Worm (Caenorhabditis elegans) whole organism, late embryonic: ENCODE results near the gene nhr-30.

ENCODE experiments used
- C08G9.2 ChIP-seq: sonication (generic microtip); optimal IDR thresholded peaks from 2 replicates; lab custom pipeline; 2016; ENCODE audit warnings: mild to moderate bottlenecking, missing genetic modification characterization, moderate library complexity, missing compliant biosample characterization
- F13H6.1 ChIP-seq: sonication (generic microtip); optimal IDR thresholded peaks from 2 replicates; lab custom pipeline; 2016; ENCODE audit warnings: missing genetic modification characterization, missing compliant biosample characterization
- K02D7.2 ChIP-seq: sonication (generic microtip); optimal IDR thresholded peaks from 2 replicates; lab custom pipeline; 2017; ENCODE audit warnings: mild to moderate bottlenecking, missing genetic modification characterization, missing compliant biosample characterization
- T23F11.4 ChIP-seq: fragments of 200-800 bp; sonication (Bioruptor generic); optimal IDR thresholded peaks from 2 replicates; lab custom pipeline; 2018; ENCODE audit warnings: mild to moderate bottlenecking, missing genetic modification characterization, missing compliant biosample characterization
- Y22D7AL.16 ChIP-seq: sonication (generic microtip); optimal IDR thresholded peaks from 2 replicates; lab custom pipeline; 2016; ENCODE audit warnings: missing genetic modification characterization, missing compliant biosample characterization
- ama-1 ChIP-seq: fragments of 150-350 bp; optimal IDR thresholded peaks from 2 replicates; lab custom pipeline; 2014
- ceh-14 ChIP-seq: sonication (generic microtip); optimal IDR thresholded peaks from 2 replicates; lab custom pipeline; 2016; ENCODE audit warnings: missing genotype, missing genetic modification characterization, missing compliant biosample characterization
- ceh-19 ChIP-seq: fragments of 200-800 bp; sonication (Bioruptor generic); optimal IDR thresholded peaks from 2 replicates; lab custom pipeline; 2018; ENCODE audit warnings: mild to moderate bottlenecking, missing genetic modification characterization, missing compliant biosample characterization
- ceh-2 ChIP-seq: sonication (generic microtip); optimal IDR thresholded peaks from 2 replicates; lab custom pipeline; 2016; ENCODE audit warnings: missing genotype, missing genetic modification characterization, missing compliant biosample characterization
- ceh-24 ChIP-seq: sonication (generic microtip); optimal IDR thresholded peaks from 2 replicates; lab custom pipeline; 2016; ENCODE audit warnings: mild to moderate bottlenecking, missing genetic modification characterization, missing compliant biosample characterization
- ceh-30 ChIP-seq: fragments of 150-350 bp; optimal IDR thresholded peaks from 2 replicates; lab custom pipeline; 2014; ENCODE audit warnings: missing biosample characterization, missing genetic modification characterization
- ceh-34 ChIP-seq: sonication (generic microtip); optimal IDR thresholded peaks from 2 replicates; lab custom pipeline; 2016; ENCODE audit warnings: mild to moderate bottlenecking, missing genetic modification characterization, missing compliant biosample characterization
- ceh-45 ChIP-seq: fragments of 200-800 bp; sonication (Bioruptor generic); IDR thresholded peaks from 2 replicates; pipeline ENCODE4 v1.3.6; 2022; ENCODE audit warnings: missing genetic modification reagents, missing genetic modification characterization, missing compliant biosample characterization
- ceh-48 ChIP-seq: sonication (generic microtip); optimal IDR thresholded peaks from 2 replicates; lab custom pipeline; 2016; ENCODE audit warnings: missing genetic modification characterization, inconsistent platforms, missing compliant biosample characterization
- ceh-9 ChIP-seq: sonication (generic microtip); optimal IDR thresholded peaks from 2 replicates; lab custom pipeline; 2016; ENCODE audit warnings: mild to moderate bottlenecking, missing genetic modification characterization, inconsistent platforms, missing compliant biosample characterization
- che-1 ChIP-seq: sonication (generic microtip); optimal IDR thresholded peaks from 2 replicates; lab custom pipeline; 2016; ENCODE audit warnings: mild to moderate bottlenecking, missing genetic modification characterization, missing compliant biosample characterization
- dve-1 ChIP-seq: sonication (generic microtip); optimal IDR thresholded peaks from 2 replicates; lab custom pipeline; 2017; ENCODE audit warnings: antibody characterized with exemption, mild to moderate bottlenecking, missing genetic modification characterization, missing compliant biosample characterization
- elt-2 ChIP-seq: sonication (generic microtip); optimal IDR thresholded peaks from 2 replicates; lab custom pipeline; 2016; ENCODE audit warnings: missing genetic modification reagents, missing genetic modification characterization, missing compliant biosample characterization
- elt-4 ChIP-seq: sonication (generic microtip); optimal IDR thresholded peaks from 2 replicates; lab custom pipeline; 2016; ENCODE audit warnings: missing genetic modification characterization, missing compliant biosample characterization
- ets-4 ChIP-seq: sonication (generic microtip); optimal IDR thresholded peaks from 2 replicates; lab custom pipeline; 2016; ENCODE audit warnings: missing genetic modification characterization, missing compliant biosample characterization
- eyg-1 ChIP-seq: sonication (generic microtip); optimal IDR thresholded peaks from 2 replicates; lab custom pipeline; 2016; ENCODE audit warnings: missing genotype, missing genetic modification characterization, missing compliant biosample characterization
- fax-1 ChIP-seq: sonication (generic microtip); optimal IDR thresholded peaks from 2 replicates; lab custom pipeline; 2016; ENCODE audit warnings: missing genotype, missing genetic modification characterization, missing compliant biosample characterization
- hlh-30 ChIP-seq: sonication (generic microtip); optimal IDR thresholded peaks from 2 replicates; lab custom pipeline; 2017; ENCODE audit warnings: antibody characterized with exemption, missing genetic modification characterization, missing compliant biosample characterization; ENCODE audit not compliant: insufficient read depth
- hlh-6 ChIP-seq: sonication (generic microtip); optimal IDR thresholded peaks from 2 replicates; lab custom pipeline; 2016; ENCODE audit warnings: missing genotype, missing genetic modification characterization, missing compliant biosample characterization
- lin-11 ChIP-seq: fragments of 200-800 bp; sonication (Bioruptor generic); optimal IDR thresholded peaks from 2 replicates; lab custom pipeline; 2018; ENCODE audit warnings: mild to moderate bottlenecking, missing genetic modification characterization, missing compliant biosample characterization
- madf-2 ChIP-seq: sonication (generic microtip); optimal IDR thresholded peaks from 2 replicates; lab custom pipeline; 2017; ENCODE audit warnings: missing genetic modification characterization, missing compliant biosample characterization
- nhr-232 ChIP-seq: sonication (generic microtip); optimal IDR thresholded peaks from 2 replicates; lab custom pipeline; 2016; ENCODE audit warnings: missing genetic modification characterization, missing compliant biosample characterization
- npax-4 ChIP-seq: sonication (generic microtip); optimal IDR thresholded peaks from 2 replicates; lab custom pipeline; 2016; ENCODE audit warnings: missing genetic modification characterization, missing compliant biosample characterization
- pag-3 ChIP-seq: sonication (generic microtip); optimal IDR thresholded peaks from 2 replicates; lab custom pipeline; 2016; ENCODE audit warnings: missing compliant biosample characterization, missing genetic modification characterization, borderline replicate concordance
- pha-2 ChIP-seq: sonication (generic microtip); optimal IDR thresholded peaks from 2 replicates; lab custom pipeline; 2017; ENCODE audit warnings: mild to moderate bottlenecking, missing genetic modification characterization, missing compliant biosample characterization
- pros-1 ChIP-seq: fragments of 150-350 bp; optimal IDR thresholded peaks from 2 replicates; lab custom pipeline; 2014; ENCODE audit warnings: missing biosample characterization, missing genetic modification reagents, missing genetic modification characterization
- sdc-2 ChIP-seq: sonication (generic microtip); optimal IDR thresholded peaks from 2 replicates; lab custom pipeline; 2016; ENCODE audit warnings: missing genotype, missing genetic modification characterization, missing compliant biosample characterization
- ttx-3 ChIP-seq: sonication (generic microtip); optimal IDR thresholded peaks from 2 replicates; lab custom pipeline; 2016; ENCODE audit warnings: missing genetic modification reagents, missing genetic modification characterization, missing compliant biosample characterization
- unc-55 ChIP-seq: sonication (generic microtip); optimal IDR thresholded peaks from 2 replicates; lab custom pipeline; 2017; ENCODE audit warnings: missing biosample characterization, missing genetic modification reagents, missing genetic modification characterization
- unc-86 ChIP-seq: sonication (generic microtip); optimal IDR thresholded peaks from 2 replicates; lab custom pipeline; 2016; ENCODE audit warnings: missing genetic modification characterization, missing compliant biosample characterization
- ztf-16 ChIP-seq: sonication (generic microtip); optimal IDR thresholded peaks from 2 replicates; lab custom pipeline; 2017; ENCODE audit warnings: missing genetic modification characterization, missing compliant biosample characterization

nhr-30 gene

DNA sequence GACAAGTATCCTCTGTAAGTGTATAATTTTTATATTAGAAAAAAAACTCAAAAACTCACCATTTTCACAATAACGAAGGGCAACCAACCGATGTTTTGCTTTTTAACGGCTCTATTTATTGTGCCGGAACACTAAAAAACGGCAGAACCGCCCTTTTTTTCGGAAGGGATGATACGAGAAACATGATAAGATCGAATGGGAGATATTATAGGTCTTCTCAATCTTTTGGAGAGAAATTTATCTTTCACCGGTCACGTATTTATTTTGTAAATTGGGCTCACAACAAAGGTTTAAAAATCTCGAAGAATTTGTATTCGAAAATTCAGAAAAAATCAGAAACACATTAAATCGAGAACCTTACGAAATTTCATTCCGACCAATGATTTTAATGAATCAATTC is 9.8 kb downstream of the nhr-30 start, which contains the start of gene swm-1:
swm-1 (minus strand) TSS at position 101 of the 400 bp plus-strand sequence.
- TF ChIP-seq che-1 (tag; lab: Kevin White, UChicago) (no peak), ceh-45 (GFP tag; lab: Robert Waterston, UW) (no peak), dve-1 (tag; lab: Kevin White, UChicago) (no peak), pros-1 (tag; lab: Kevin White, UChicago) (no peak)

DNA sequence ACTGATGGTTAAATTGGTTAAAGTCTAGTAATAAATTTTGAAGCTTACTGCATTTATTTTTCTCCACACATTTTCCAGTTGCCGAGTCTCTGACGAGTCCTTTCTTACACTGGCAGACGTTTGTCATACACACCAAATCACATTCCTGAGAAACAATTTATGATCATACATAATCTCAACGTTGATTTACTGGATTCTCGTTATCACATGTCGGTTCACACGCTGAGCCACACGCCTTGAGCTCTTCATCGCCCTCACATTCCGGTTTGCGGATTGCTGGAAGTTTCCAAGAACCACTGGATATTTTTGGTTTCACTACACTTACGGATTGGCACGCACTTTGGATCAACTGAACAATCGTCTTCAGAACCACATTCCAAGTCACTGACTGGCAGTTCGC is 10.7 kb downstream of the nhr-30 start:
- TF ChIP-seq pros-1 (tag; lab: Kevin White, UChicago) = no peak
- TF ChIP-seq ceh-2 (tag; lab: Kevin White, UChicago) = no peak
- no peak for TF ChIP-seq T23F11.4
- no peak for TF ChIP-seq ztf-16
- no peak for TF ChIP-seq fax-1 (tag; lab: Kevin White, UChicago)
- TF ChIP-seq ceh-24 (tag; lab: Kevin White, UChicago) = no peak
- no peak for TF ChIP-seq unc-86 (tag; lab: Kevin White, UChicago)
- TF ChIP-seq C08G9.2 (tag; lab: Kevin White, UChicago) = no peak
- TF ChIP-seq ceh-14 (tag; lab: Kevin White, UChicago) = no peak
- no peak for TF ChIP-seq ceh-48
- no peak for TF ChIP-seq nhr-232
- TF ChIP-seq ceh-30 (tag; lab: Kevin White, UChicago) = no peak
- TF ChIP-seq sdc-2 (tag; lab: Kevin White, UChicago) = no peak
- TF ChIP-seq ceh-19 (GFP tag; lab: Kevin White, UChicago) = no peak
- no peak for TF ChIP-seq pag-3 (tag; lab: Kevin White, UChicago)
- no peak for TF ChIP-seq ama-1 (lab: Kevin White, UChicago)
- TF ChIP-seq hlh-6 (tag; lab: Kevin White, UChicago) = no peak
- TF ChIP-seq K02D7.2 = no peak
- TF ChIP-seq ceh-34 (tag; lab: Kevin White, UChicago) = no peak

DNA sequence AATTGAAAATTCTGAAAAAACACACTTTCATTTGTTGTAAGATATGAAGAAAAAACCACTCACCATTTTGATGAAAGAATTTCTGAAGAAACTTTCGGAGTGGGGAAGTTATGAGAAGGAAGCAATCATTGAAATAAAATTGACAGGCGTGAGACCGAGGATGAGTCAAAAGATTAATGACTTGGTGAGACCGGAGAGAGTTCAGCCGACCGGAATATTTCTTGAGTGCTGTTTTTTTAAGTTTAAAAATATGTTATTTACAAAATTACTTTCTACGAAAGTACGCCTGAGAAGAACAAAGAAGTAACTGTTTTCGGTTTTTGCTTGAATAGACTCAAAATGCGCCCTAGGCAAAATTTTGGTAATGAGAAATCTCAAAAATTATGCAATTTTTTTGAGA is 11.3 kb downstream of the nhr-30 start, which contains the start of gene C25E10.10:
C25E10.10 (minus strand) TSS at position 101 of the 400 bp plus-strand sequence.
- TF ChIP-seq ets-4 (no peak), ceh-19 (GFP tag; lab: Kevin White, UChicago) (no peak), elt-4 (tag; lab: Kevin White, UChicago) (no peak), unc-55 (GFP tag; lab: Kevin White, UChicago) (no peak), Y22D7AL.16 (tag; lab: Kevin White, UChicago) (no peak), lin-11 (no peak), fax-1 (tag; lab: Kevin White, UChicago) (no peak), F13H6.1 (no peak), ceh-30 (tag; lab: Kevin White, UChicago) (no peak), npax-4 (tag; lab: Kevin White, UChicago) (no peak), madf-2 (no peak)

DNA sequence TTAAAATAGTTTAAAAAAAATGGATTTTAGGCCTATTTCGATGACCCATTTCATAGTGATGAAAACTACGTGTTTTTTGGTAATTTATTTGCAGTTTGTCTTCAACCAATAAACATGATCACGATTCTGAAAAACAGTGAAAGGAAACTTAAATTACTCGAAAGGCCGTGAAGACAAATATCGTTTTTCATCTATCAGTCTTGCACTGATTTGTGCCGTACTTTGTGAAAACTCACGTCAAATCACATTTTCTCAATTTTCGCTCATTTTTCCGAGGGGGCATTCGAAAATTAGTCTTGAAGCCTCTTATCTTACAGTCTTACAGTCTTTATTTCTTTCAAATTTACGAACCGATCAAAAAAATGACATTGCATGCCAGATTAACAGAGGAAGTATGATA is 13.7 kb downstream of the nhr-30 start, which contains the start of gene C25E10.11:
C25E10.11 (minus strand) TSS at position 101 of the 400 bp plus-strand sequence.
- no peak for TF ChIP-seq ttx-3 (tag; lab: Kevin White, UChicago)
- no peak for TF ChIP-seq npax-4 (tag; lab: Kevin White, UChicago)
- TF ChIP-seq ceh-9 (tag; lab: Kevin White, UChicago) = no peak
- no peak for TF ChIP-seq sdc-2 (tag; lab: Kevin White, UChicago)
- no peak for TF ChIP-seq hlh-30 (tag; lab: Kevin White, UChicago)
- no peak for TF ChIP-seq che-1 (tag; lab: Kevin White, UChicago)
- no peak for TF ChIP-seq madf-2
- no peak for TF ChIP-seq pha-2
- no peak for TF ChIP-seq hlh-6 (tag; lab: Kevin White, UChicago)
- TF ChIP-seq elt-2 (tag; lab: Kevin White, UChicago) = no peak
- TF ChIP-seq eyg-1 (tag; lab: Kevin White, UChicago) = no peak
